Worm (Caenorhabditis elegans): Measurements from ENCODE around the gene decr-1.2.

DNA sequence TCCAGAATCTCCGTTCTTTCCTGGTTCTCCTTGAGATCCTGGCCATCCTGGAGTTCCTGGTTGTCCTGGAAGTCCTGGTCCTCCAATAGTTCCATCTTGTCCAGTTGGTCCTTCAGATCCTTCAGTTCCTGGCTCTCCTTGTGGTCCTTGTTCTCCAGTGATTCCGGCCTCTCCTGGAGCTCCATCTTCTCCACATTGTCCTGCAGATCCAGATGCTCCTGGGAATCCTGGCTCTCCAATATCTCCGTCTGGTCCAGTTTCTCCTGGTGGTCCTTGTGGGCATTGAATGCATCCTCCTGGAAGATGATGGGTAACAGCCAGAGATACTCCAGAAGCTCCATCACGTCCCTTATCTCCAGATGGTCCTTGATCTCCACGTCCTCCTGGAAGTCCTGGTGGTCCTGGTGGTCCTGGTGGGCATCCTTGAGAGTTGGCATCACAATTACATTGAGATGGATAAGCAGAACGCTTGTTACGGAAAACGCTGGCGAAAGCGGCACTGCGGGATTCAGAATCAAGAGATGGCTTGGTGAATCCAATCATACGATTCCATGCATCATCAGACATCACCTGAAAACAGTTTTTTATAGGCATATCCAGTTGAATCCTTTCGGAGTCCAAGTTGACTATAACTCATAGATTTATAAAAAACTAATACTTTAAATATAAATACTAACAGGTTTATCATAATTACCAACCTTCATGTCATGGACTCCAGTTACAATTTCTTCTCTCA lies 23.0 kb downstream of the decr-1.2 start:
- TF ChIP-seq zag-1 (tag; optimal IDR thresholded peaks at IDR 0.05) (no peak), jun-1 (tag; optimal IDR thresholded peaks at IDR 0.05) (no peak), snpc-4 (tag; optimal IDR thresholded peaks at IDR 0.05) (no peak), ceh-9 (tag; optimal IDR thresholded peaks at IDR 0.05) (no peak), nhr-12 (tag; optimal IDR thresholded peaks at IDR 0.05) (no peak), mdl-1 (tag; optimal IDR thresholded peaks at IDR 0.05) (no peak), pqm-1 (tag; optimal IDR thresholded peaks at IDR 0.05) (no peak), unc-39 (tag; optimal IDR thresholded peaks at IDR 0.05) (no peak), skn-1 (tag; optimal IDR thresholded peaks at IDR 0.05) (no peak)

All from whole organism, L3 larva.